Fruit fly (Drosophila melanogaster): ENCODE data around the gene CG9109.

CG9109 gene

DNA sequence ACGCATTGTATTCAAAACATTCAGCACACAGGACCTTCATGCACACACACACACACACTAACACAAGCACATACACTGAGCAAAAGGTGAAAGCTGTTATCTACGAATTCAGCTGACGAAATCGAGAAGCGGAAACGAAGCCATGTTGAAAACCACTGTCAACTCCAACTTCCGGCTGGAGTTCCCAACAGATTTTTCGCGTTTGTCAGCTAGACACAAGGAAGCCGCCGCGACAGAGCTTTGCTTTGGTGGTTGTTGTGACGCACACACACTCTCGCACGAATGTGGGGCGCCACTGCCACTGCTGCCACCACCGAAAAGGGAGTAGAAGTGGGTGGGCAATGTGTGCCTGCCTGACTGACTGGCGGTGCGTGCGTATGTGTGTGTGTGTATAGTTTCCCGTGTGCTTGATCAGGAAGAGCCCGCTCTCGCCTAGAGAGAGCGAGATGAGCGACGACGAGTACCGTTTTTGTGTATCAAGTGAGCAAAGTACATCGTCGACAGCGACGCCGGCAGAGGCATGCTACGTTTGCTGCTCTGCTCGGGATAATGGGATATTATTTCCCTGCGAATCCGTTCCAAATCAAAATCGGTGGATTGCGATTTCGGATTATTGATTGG is 36.5 kb downstream of the CG9109 start (continued):
- TF ChIP-seq CG10543 (GFP tag; optimal IDR thresholded peaks at IDR 0.05), result peak; percentile 72
- TF ChIP-seq CG12071 (GFP tag; optimal IDR thresholded peaks at IDR 0.05), result peak; percentile 68
- no peak for TF ChIP-seq CG4617 (GFP tag; optimal IDR thresholded peaks at IDR 0.05; ENCODE audit: borderline replicate concordance)
- peak; percentile 38 for TF ChIP-seq pros (GFP tag; optimal IDR thresholded peaks at IDR 0.05)
- no peak for TF ChIP-seq CG1602 (GFP tag; optimal IDR thresholded peaks at IDR 0.05)
- no peak for TF ChIP-seq CG30403 (GFP tag; optimal IDR thresholded peaks at IDR 0.05)
- no peak for TF ChIP-seq Max (GFP tag; optimal IDR thresholded peaks at IDR 0.05)
- TF ChIP-seq schlank (tag; optimal IDR thresholded peaks at IDR 0.05), result peak; percentile 59
- TF ChIP-seq crc (GFP tag; optimal IDR thresholded peaks at IDR 0.05), result no peak
- peak; percentile 26; the same call in 1 of the 2 replicates for TF ChIP-seq CG17328 (GFP tag; IDR thresholded peaks at IDR 0.05)
- TF ChIP-seq CG34376 (GFP tag; optimal IDR thresholded peaks at IDR 0.05), result peak; percentile 82
- peak; percentile 5; the same call in 1 of the 3 replicates for TF ChIP-seq zfh1 (GFP tag; IDR thresholded peaks at IDR 0.05)
- TF ChIP-seq vvl (GFP tag; IDR thresholded peaks at IDR 0.05), result peak; percentile 59
- no peak for TF ChIP-seq HmgD (GFP tag; optimal IDR thresholded peaks at IDR 0.05)
- no peak for TF ChIP-seq Atf3 (GFP tag; optimal IDR thresholded peaks at IDR 0.05)
- TF ChIP-seq CG2202 (tag; optimal IDR thresholded peaks at IDR 0.05), result peak; percentile 48
- TF ChIP-seq CG10209 (GFP tag; optimal IDR thresholded peaks at IDR 0.05), result peak; percentile 24
- TF ChIP-seq Deaf1 (tag; optimal IDR thresholded peaks at IDR 0.05), result peak; percentile 37
- no peak for TF ChIP-seq unc-4 (GFP tag; IDR thresholded peaks at IDR 0.05; ENCODE audit: partially characterized antibody)
- TF ChIP-seq CG16779 (GFP tag; IDR thresholded peaks at IDR 0.05), result no peak
- no peak for TF ChIP-seq Mrtf (GFP tag; IDR thresholded peaks at IDR 0.05)
- peak; percentile 79 for TF ChIP-seq Asciz (GFP tag; optimal IDR thresholded peaks at IDR 0.05)
- 0 out of 2 replicates have a peak, but pooled peaks have one; percentile 3 for TF ChIP-seq aop (GFP tag; IDR thresholded peaks at IDR 0.05)
- no peak for TF ChIP-seq psq (GFP tag; optimal IDR thresholded peaks at IDR 0.05)
- TF ChIP-seq CG7745 (tag; optimal IDR thresholded peaks at IDR 0.05), result no peak
- no peak for TF ChIP-seq tin (GFP tag; optimal IDR thresholded peaks at IDR 0.05)
- TF ChIP-seq pho (GFP tag; optimal IDR thresholded peaks at IDR 0.05), result no peak
- peak; percentile 27 for TF ChIP-seq CG9797 (GFP tag; optimal IDR thresholded peaks at IDR 0.05)
- TF ChIP-seq CG7271 (tag; optimal IDR thresholded peaks at IDR 0.05), result peak; percentile 73
- TF ChIP-seq CG30431 (GFP tag; optimal IDR thresholded peaks at IDR 0.05), result no peak
- no peak for TF ChIP-seq Sin3A (optimal IDR thresholded peaks at IDR 0.05)
- no peak for TF ChIP-seq CG16863 (GFP tag; optimal IDR thresholded peaks at IDR 0.05)
- peak; percentile 20 for TF ChIP-seq tap (tag; optimal IDR thresholded peaks at IDR 0.05)
- TF ChIP-seq otp (GFP tag; IDR thresholded peaks at IDR 0.05), result peak; percentile 37; the same call in 1 of the 3 replicates
- TF ChIP-seq CG17829 (tag; optimal IDR thresholded peaks at IDR 0.05), result peak; percentile 11
- TF ChIP-seq fru (optimal IDR thresholded peaks at IDR 0.05), result no peak
- TF ChIP-seq Nf-YA (GFP tag; IDR thresholded peaks at IDR 0.05), result no peak
- no peak for TF ChIP-seq Bgb (GFP tag; IDR thresholded peaks at IDR 0.05; ENCODE audit: partially characterized antibody)
- no peak for TF ChIP-seq Aef1 (GFP tag; IDR thresholded peaks at IDR 0.05)
- no peak for TF ChIP-seq ems (GFP tag; optimal IDR thresholded peaks at IDR 0.05)
- peak; percentile 71 for TF ChIP-seq ATbp (GFP tag; optimal IDR thresholded peaks at IDR 0.05)
- TF ChIP-seq Myb (GFP tag; optimal IDR thresholded peaks at IDR 0.05), result no peak
- peak; percentile 15; the same call in 1 of the 2 replicates for TF ChIP-seq E2f2 (GFP tag; IDR thresholded peaks at IDR 0.05)
- peak; percentile 41 for TF ChIP-seq HmgZ (tag; optimal IDR thresholded peaks at IDR 0.05)
- no peak for TF ChIP-seq Six4 (GFP tag; optimal IDR thresholded peaks at IDR 0.05)
- no peak for TF ChIP-seq Usf (GFP tag; optimal IDR thresholded peaks at IDR 0.05)
- TF ChIP-seq CG10321 (GFP tag; IDR thresholded peaks at IDR 0.05), result no peak
- TF ChIP-seq toy (GFP tag; IDR thresholded peaks at IDR 0.05), result no peak
- peak; percentile 49 for TF ChIP-seq CG2712 (tag; optimal IDR thresholded peaks at IDR 0.05)
- no peak for TF ChIP-seq esg (GFP tag; conservative IDR thresholded peaks at IDR 0.05)
- TF ChIP-seq CG6854 (GFP tag; optimal IDR thresholded peaks at IDR 0.05), result peak; percentile 67
- no peak for TF ChIP-seq CG3726 (GFP tag; IDR thresholded peaks at IDR 0.05)
